Fruit fly (Drosophila melanogaster): ENCODE measurements around the gene bocks.

bocks gene

DNA sequence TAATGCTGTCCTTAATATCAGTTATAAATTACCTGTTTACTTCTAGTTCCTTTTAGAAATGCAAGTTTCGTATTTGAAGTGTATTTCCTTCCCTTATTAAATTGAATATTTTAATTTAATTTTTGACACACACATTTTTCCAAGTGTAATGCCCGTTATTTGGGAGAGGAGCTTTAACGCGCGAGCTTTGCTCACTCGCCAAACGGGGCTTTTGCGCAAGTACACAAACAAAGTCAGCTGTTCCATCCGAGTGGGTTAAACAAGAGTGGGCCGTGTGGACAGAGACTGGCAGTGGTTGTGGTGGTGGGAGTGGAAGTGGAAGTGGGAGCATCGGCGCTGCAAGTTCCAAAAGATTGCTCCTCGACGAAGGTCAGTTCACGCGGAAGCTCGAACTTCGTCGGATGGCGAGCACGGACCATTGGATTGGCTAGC, 9.7 kb downstream of the bocks start, which contains the start of gene CG8301 (continued):
- no peak for TF ChIP-seq pros (GFP tag; optimal IDR thresholded peaks at IDR 0.05)
- TF ChIP-seq jumu (GFP tag; optimal IDR thresholded peaks at IDR 0.05) = no peak
- no peak for TF ChIP-seq Nf-YB (GFP tag; optimal IDR thresholded peaks at IDR 0.05)
- no peak for TF ChIP-seq Six4 (GFP tag; optimal IDR thresholded peaks at IDR 0.05)
- TF ChIP-seq CG10431 (GFP tag; optimal IDR thresholded peaks at IDR 0.05) = no peak
- TF ChIP-seq sisA (GFP tag; IDR thresholded peaks at IDR 0.05) = no peak
- no peak for TF ChIP-seq chif (GFP tag; optimal IDR thresholded peaks at IDR 0.05)
- TF ChIP-seq vvl (GFP tag; IDR thresholded peaks at IDR 0.05) = peak; percentile 46; the same call in 1 of the 2 replicates
- TF ChIP-seq bbx (GFP tag; IDR thresholded peaks at IDR 0.05; ENCODE audit: partially characterized antibody) = no peak; the same call in 1 of the 2 replicates
- no peak for TF ChIP-seq CG34422 (GFP tag; IDR thresholded peaks at IDR 0.05)
- peak; percentile 7 for TF ChIP-seq Blimp-1 (GFP tag; optimal IDR thresholded peaks at IDR 0.05)
- TF ChIP-seq caup (GFP tag; optimal IDR thresholded peaks at IDR 0.05; ENCODE audit: severe bottlenecking) = peak; percentile 6
- TF ChIP-seq lbe (GFP tag; optimal IDR thresholded peaks at IDR 0.05) = no peak
- TF ChIP-seq gcm (GFP tag; optimal IDR thresholded peaks at IDR 0.05) = peak; percentile 8
- peak; percentile 15; the same call in 1 of the 3 replicates for TF ChIP-seq Dbx (GFP tag; IDR thresholded peaks at IDR 0.05)
- peak; percentile 3 for TF ChIP-seq Myb (GFP tag; optimal IDR thresholded peaks at IDR 0.05)
- TF ChIP-seq CG9817 (tag; optimal IDR thresholded peaks at IDR 0.05) = no peak
- no peak for TF ChIP-seq CG3847 (GFP tag; IDR thresholded peaks at IDR 0.05)
- TF ChIP-seq CG2712 (tag; optimal IDR thresholded peaks at IDR 0.05) = peak; percentile 43
- no peak for TF ChIP-seq CG15073 (GFP tag; optimal IDR thresholded peaks at IDR 0.05)
- TF ChIP-seq CG4730 (GFP tag; IDR thresholded peaks at IDR 0.05) = no peak
- no peak for TF ChIP-seq croc (GFP tag; conservative IDR thresholded peaks at IDR 0.05)
- TF ChIP-seq zen2 (GFP tag; IDR thresholded peaks at IDR 0.05; ENCODE audit: partially characterized antibody) = 0 out of 3 replicates have a peak, but pooled peaks have one; percentile 32
- no peak for TF ChIP-seq fu2 (GFP tag; optimal IDR thresholded peaks at IDR 0.05)
- TF ChIP-seq grau (tag; optimal IDR thresholded peaks at IDR 0.05) = peak; percentile 41
- TF ChIP-seq CG14014 (GFP tag; IDR thresholded peaks at IDR 0.05) = peak; percentile 38; the same call in 1 of the 2 replicates
- TF ChIP-seq CG16779 (GFP tag; IDR thresholded peaks at IDR 0.05) = peak; percentile 69; the same call in 1 of the 2 replicates
- no peak for TF ChIP-seq CG10274 (GFP tag; optimal IDR thresholded peaks at IDR 0.05)
- peak; percentile 16 for TF ChIP-seq CG18262 (tag; optimal IDR thresholded peaks at IDR 0.05)
- TF ChIP-seq CG3995 (GFP tag; optimal IDR thresholded peaks at IDR 0.05) = no peak
- TF ChIP-seq oc (tag; optimal IDR thresholded peaks at IDR 0.05) = no peak
- TF ChIP-seq CG12769 (tag; optimal IDR thresholded peaks at IDR 0.05) = peak; percentile 43
- TF ChIP-seq CG8089 (GFP tag; optimal IDR thresholded peaks at IDR 0.05) = no peak
- peak; percentile 20 for TF ChIP-seq CG12155 (GFP tag; optimal IDR thresholded peaks at IDR 0.05)
- TF ChIP-seq trem (tag; optimal IDR thresholded peaks at IDR 0.05) = no peak
- peak; percentile 15 for TF ChIP-seq tap (tag; optimal IDR thresholded peaks at IDR 0.05)
- peak; percentile 10 for TF ChIP-seq pzg (GFP tag; optimal IDR thresholded peaks at IDR 0.05)
- no peak for TF ChIP-seq CG13624 (GFP tag; optimal IDR thresholded peaks at IDR 0.05)
- TF ChIP-seq CG13287 (GFP tag; IDR thresholded peaks at IDR 0.05; ENCODE audit: partially characterized antibody) = no peak
- TF ChIP-seq lab (GFP tag; optimal IDR thresholded peaks at IDR 0.05) = peak; percentile 68
- TF ChIP-seq wdn (GFP tag; IDR thresholded peaks at IDR 0.05) = no peak
- TF ChIP-seq CG17912 (GFP tag; optimal IDR thresholded peaks at IDR 0.05) = no peak
- TF ChIP-seq btn (GFP tag; optimal IDR thresholded peaks at IDR 0.05) = no peak
- TF ChIP-seq bowl (GFP tag; IDR thresholded peaks at IDR 0.05) = no peak
- TF ChIP-seq CG7556 (GFP tag; optimal IDR thresholded peaks at IDR 0.05) = peak; percentile 34
- no peak for TF ChIP-seq z (GFP tag; IDR thresholded peaks at IDR 0.05)
- peak; percentile 87 for TF ChIP-seq ewg (GFP tag; optimal IDR thresholded peaks at IDR 0.05)
- no peak for TF ChIP-seq Sin3A (optimal IDR thresholded peaks at IDR 0.05)
- no peak for TF ChIP-seq Stat92E (GFP tag; optimal IDR thresholded peaks at IDR 0.05)
- TF ChIP-seq otp (GFP tag; IDR thresholded peaks at IDR 0.05) = no peak
- TF ChIP-seq CG7357 (GFP tag; IDR thresholded peaks at IDR 0.05) = no peak

Measured in whole organism, embryonic.